Worm (Caenorhabditis elegans) whole organism, late embryonic: ENCODE data around the gene fbxa-170.

Source experiments
- C08G9.2 ChIP-seq: sonication (generic microtip); optimal IDR thresholded peaks from 2 replicates; lab custom pipeline; 2016; ENCODE audit warnings: mild to moderate bottlenecking, missing genetic modification characterization, moderate library complexity, missing compliant biosample characterization
- Y22D7AL.16 ChIP-seq: sonication (generic microtip); optimal IDR thresholded peaks from 2 replicates; lab custom pipeline; 2016; ENCODE audit warnings: missing genetic modification characterization, missing compliant biosample characterization
- ama-1 ChIP-seq: fragments of 150-350 bp; optimal IDR thresholded peaks from 2 replicates; lab custom pipeline; 2014
- ceh-9 ChIP-seq: sonication (generic microtip); optimal IDR thresholded peaks from 2 replicates; lab custom pipeline; 2016; ENCODE audit warnings: mild to moderate bottlenecking, missing genetic modification characterization, inconsistent platforms, missing compliant biosample characterization
- dve-1 ChIP-seq: sonication (generic microtip); optimal IDR thresholded peaks from 2 replicates; lab custom pipeline; 2017; ENCODE audit warnings: antibody characterized with exemption, mild to moderate bottlenecking, missing genetic modification characterization, missing compliant biosample characterization
- nfya-1 ChIP-seq: sonication (generic microtip); optimal IDR thresholded peaks from 2 replicates; lab custom pipeline; 2017; ENCODE audit warnings: missing genetic modification characterization, mild to moderate bottlenecking, missing compliant biosample characterization, antibody characterized with exemption, moderate library complexity
- nhr-11 ChIP-seq: fragments of 150-350 bp; optimal IDR thresholded peaks from 2 replicates; lab custom pipeline; 2014; ENCODE audit warnings: missing biosample characterization, missing genetic modification characterization
- npax-4 ChIP-seq: sonication (generic microtip); optimal IDR thresholded peaks from 2 replicates; lab custom pipeline; 2016; ENCODE audit warnings: missing genetic modification characterization, missing compliant biosample characterization

- TF ChIP-seq dve-1 (tag; lab: Kevin White, UChicago) (no peak), C08G9.2 (tag; lab: Kevin White, UChicago) (no peak), ama-1 (lab: Kevin White, UChicago) (no peak), npax-4 (no peak), nhr-11 (tag; lab: Kevin White, UChicago) (no peak), ceh-9 (tag; lab: Kevin White, UChicago) (no peak), Y22D7AL.16 (tag; lab: Kevin White, UChicago) (no peak), nfya-1 (no peak)
These were observed 34.4 kb downstream of the fbxa-170 start for ce11 chrX:1643442-1644096.
